Worm (Caenorhabditis elegans) whole organism, L3 larva: ENCODE measurements around the gene pcp-5.

Experiments used
- R02D3.7 ChIP-seq: fragments of 150-350 bp; optimal IDR thresholded peaks from 2 replicates; lab custom pipeline; 2014; ENCODE audit warnings: missing biosample characterization, missing genetic modification characterization
- ZK546.5 ChIP-seq: sonication (generic microtip); optimal IDR thresholded peaks from 2 replicates; lab custom pipeline; 2017; ENCODE audit warnings: missing biosample characterization, missing genetic modification characterization
- aly-2 ChIP-seq: fragments of 150-350 bp; optimal IDR thresholded peaks from 2 replicates; lab custom pipeline; 2014; ENCODE audit warnings: missing biosample characterization, missing genetic modification characterization
- ama-1 ChIP-seq: fragments of 150-350 bp; optimal IDR thresholded peaks from 2 replicates; lab custom pipeline; 2018
- ceh-16 ChIP-seq: sonication (generic microtip); optimal IDR thresholded peaks from 2 replicates; lab custom pipeline; 2017; ENCODE audit warnings: missing biosample characterization, missing genetic modification characterization
- ceh-28 ChIP-seq: fragments of 150-350 bp; optimal IDR thresholded peaks from 2 replicates; lab custom pipeline; 2014; ENCODE audit warnings: missing biosample characterization, missing genetic modification reagents, missing genetic modification characterization
- ceh-82 ChIP-seq: fragments of 150-350 bp; optimal IDR thresholded peaks from 2 replicates; lab custom pipeline; 2014; ENCODE audit warnings: missing biosample characterization, missing genetic modification characterization
- ceh-9 ChIP-seq: sonication (generic microtip); optimal IDR thresholded peaks from 2 replicates; lab custom pipeline; 2018; ENCODE audit warnings: missing biosample characterization, missing genetic modification characterization
- daf-12 ChIP-seq: fragments of 150-350 bp; optimal IDR thresholded peaks from 2 replicates; lab custom pipeline; 2014; ENCODE audit warnings: missing biosample characterization, missing genetic modification reagents, missing genetic modification characterization
- egl-27 ChIP-seq: sonication (generic microtip); optimal IDR thresholded peaks from 4 replicates; lab custom pipeline; 2017; ENCODE audit warnings: missing biosample characterization, missing genetic modification reagents, missing genetic modification characterization
- egl-5 ChIP-seq: fragments of 150-350 bp; optimal IDR thresholded peaks from 2 replicates; lab custom pipeline; 2017; ENCODE audit warnings: missing biosample characterization, missing genetic modification reagents, missing genetic modification characterization, inconsistent platforms
- elt-1 ChIP-seq: fragments of 150-350 bp; optimal IDR thresholded peaks from 2 replicates; lab custom pipeline; 2014; ENCODE audit warnings: missing biosample characterization, missing genetic modification characterization
- elt-2 ChIP-seq: sonication (generic microtip); optimal IDR thresholded peaks from 2 replicates; lab custom pipeline; 2016; ENCODE audit warnings: missing genetic modification reagents, mild to moderate bottlenecking, missing genetic modification characterization, missing compliant biosample characterization
- elt-3 ChIP-seq, 3 experiments: fragments of 150-350 bp in 1 of 3; sonication (generic microtip) in 2 of 3; optimal IDR thresholded peaks; 2 replicates in 2 of 3; 4 replicates in 1 of 3; lab custom pipeline; 2014 to 2017; ENCODE audit warnings: missing biosample characterization in 3 of 3, missing genetic modification characterization in 3 of 3
- eor-1 ChIP-seq, 2 experiments: fragments of 150-350 bp; optimal IDR thresholded peaks; 2 replicates each; lab custom pipeline; 2014 to 2018; ENCODE audit warnings: missing biosample characterization in 2 of 2, missing genetic modification characterization in 2 of 2
- fkh-10 ChIP-seq: sonication (generic microtip); optimal IDR thresholded peaks from 2 replicates; lab custom pipeline; 2017; ENCODE audit warnings: missing biosample characterization, missing genetic modification reagents, missing genetic modification characterization
- fkh-2 ChIP-seq: fragments of 150-350 bp; optimal IDR thresholded peaks from 2 replicates; lab custom pipeline; 2014; ENCODE audit warnings: missing biosample characterization, missing genetic modification reagents, missing genetic modification characterization
- fos-1 ChIP-seq: fragments of 150-350 bp; optimal IDR thresholded peaks from 2 replicates; lab custom pipeline; 2014; ENCODE audit warnings: missing biosample characterization, missing genetic modification characterization
- hmg-11 ChIP-seq: sonication (generic microtip); optimal IDR thresholded peaks from 2 replicates; lab custom pipeline; 2016; ENCODE audit warnings: missing genetic modification characterization, missing compliant biosample characterization
- jun-1 ChIP-seq: fragments of 150-350 bp; optimal IDR thresholded peaks from 2 replicates; lab custom pipeline; 2014; ENCODE audit warnings: missing biosample characterization, missing genetic modification reagents, missing genetic modification characterization
- lin-15B ChIP-seq: fragments of 150-350 bp; optimal IDR thresholded peaks from 2 replicates; lab custom pipeline; 2014; ENCODE audit warnings: missing biosample characterization, missing genetic modification characterization
- lin-39 ChIP-seq: fragments of 150-350 bp; optimal IDR thresholded peaks from 2 replicates; lab custom pipeline; 2018; ENCODE audit warnings: missing biosample characterization, missing genetic modification reagents, missing genetic modification characterization
- lsy-12 ChIP-seq: sonication (generic microtip); optimal IDR thresholded peaks from 2 replicates; lab custom pipeline; 2016; ENCODE audit warnings: mild to moderate bottlenecking, missing genetic modification characterization, missing compliant biosample characterization
- mdl-1 ChIP-seq: fragments of 150-350 bp; optimal IDR thresholded peaks from 2 replicates; lab custom pipeline; 2014; ENCODE audit warnings: missing biosample characterization, missing genetic modification characterization
- mml-1 ChIP-seq: fragments of 150-350 bp; sonication (generic microtip); optimal IDR thresholded peaks from 3 replicates; lab custom pipeline; 2014; ENCODE audit warnings: missing biosample characterization, missing genetic modification characterization
- nfya-1 ChIP-seq: sonication (generic microtip); optimal IDR thresholded peaks from 2 replicates; lab custom pipeline; 2017; ENCODE audit warnings: missing genetic modification characterization, mild to moderate bottlenecking, missing compliant biosample characterization, antibody characterized with exemption, moderate library complexity; ENCODE audit not compliant: insufficient read depth
- nhr-11 ChIP-seq: fragments of 150-350 bp; optimal IDR thresholded peaks from 2 replicates; lab custom pipeline; 2014; ENCODE audit warnings: missing biosample characterization, missing genetic modification characterization
- nhr-12 ChIP-seq: fragments of 150-350 bp; optimal IDR thresholded peaks from 2 replicates; lab custom pipeline; 2014; ENCODE audit warnings: missing biosample characterization, missing genetic modification characterization
- nhr-23 ChIP-seq: fragments of 150-350 bp; optimal IDR thresholded peaks from 2 replicates; lab custom pipeline; 2014; ENCODE audit warnings: missing biosample characterization, missing genetic modification reagents, missing genetic modification characterization
- nhr-237 ChIP-seq: fragments of 150-350 bp; optimal IDR thresholded peaks from 2 replicates; lab custom pipeline; 2014; ENCODE audit warnings: missing biosample characterization, missing genetic modification characterization
- nhr-25 ChIP-seq: sonication (generic microtip); optimal IDR thresholded peaks from 2 replicates; lab custom pipeline; 2017; ENCODE audit warnings: missing biosample characterization, missing genetic modification characterization
- nhr-28 ChIP-seq: fragments of 150-350 bp; optimal IDR thresholded peaks from 2 replicates; lab custom pipeline; 2014; ENCODE audit warnings: missing biosample characterization, missing genetic modification characterization
- nhr-43 ChIP-seq: sonication (generic microtip); optimal IDR thresholded peaks from 2 replicates; lab custom pipeline; 2016; ENCODE audit warnings: mild to moderate bottlenecking, missing genetic modification characterization, missing compliant biosample characterization; ENCODE audit not compliant: poor library complexity, severe bottlenecking
- nhr-67 ChIP-seq: fragments of 150-350 bp; optimal IDR thresholded peaks from 2 replicates; lab custom pipeline; 2014; ENCODE audit warnings: missing biosample characterization, missing genetic modification characterization
- nhr-76 ChIP-seq: fragments of 150-350 bp; sonication (generic microtip); optimal IDR thresholded peaks from 5 replicates; lab custom pipeline; 2014; ENCODE audit warnings: missing biosample characterization, missing genetic modification characterization
- nhr-77 ChIP-seq: fragments of 150-350 bp; optimal IDR thresholded peaks from 2 replicates; lab custom pipeline; 2014; ENCODE audit warnings: missing biosample characterization, missing genetic modification characterization
- pha-4 ChIP-seq: fragments of 150-350 bp; optimal IDR thresholded peaks from 2 replicates; lab custom pipeline; 2014; ENCODE audit warnings: missing biosample characterization, missing genetic modification reagents, missing genetic modification characterization
- pqm-1 ChIP-seq: fragments of 150-350 bp; optimal IDR thresholded peaks from 2 replicates; lab custom pipeline; 2017; ENCODE audit warnings: missing biosample characterization, missing genetic modification characterization, inconsistent platforms
- sea-2 ChIP-seq: fragments of 150-350 bp; sonication (generic microtip); optimal IDR thresholded peaks from 4 replicates; lab custom pipeline; 2014; ENCODE audit warnings: missing biosample characterization, missing genetic modification reagents, missing genetic modification characterization
- skn-1 ChIP-seq: fragments of 150-350 bp; optimal IDR thresholded peaks from 2 replicates; lab custom pipeline; 2014; ENCODE audit warnings: missing biosample characterization, missing genetic modification characterization
- snpc-4 ChIP-seq: fragments of 150-350 bp; optimal IDR thresholded peaks from 2 replicates; lab custom pipeline; 2014; ENCODE audit warnings: missing biosample characterization, missing genetic modification characterization
- tbx-2 ChIP-seq: sonication (generic microtip); optimal IDR thresholded peaks from 2 replicates; lab custom pipeline; 2016; ENCODE audit warnings: mild to moderate bottlenecking, missing genetic modification characterization, missing compliant biosample characterization
- unc-39 ChIP-seq: sonication (generic microtip); optimal IDR thresholded peaks from 4 replicates; lab custom pipeline; 2017; ENCODE audit warnings: missing biosample characterization, missing genetic modification characterization
- unc-62 ChIP-seq: fragments of 150-350 bp; sonication (generic microtip); optimal IDR thresholded peaks from 4 replicates; lab custom pipeline; 2014; ENCODE audit warnings: missing biosample characterization, missing genetic modification reagents, missing genetic modification characterization
- zag-1 ChIP-seq: fragments of 150-350 bp; optimal IDR thresholded peaks from 2 replicates; lab custom pipeline; 2014; ENCODE audit warnings: missing biosample characterization, missing genetic modification characterization
- ztf-11 ChIP-seq: fragments of 150-350 bp; optimal IDR thresholded peaks from 2 replicates; lab custom pipeline; 2014; ENCODE audit warnings: missing biosample characterization, missing genetic modification characterization
- ztf-4 ChIP-seq: fragments of 150-350 bp; optimal IDR thresholded peaks from 2 replicates; lab custom pipeline; 2014; ENCODE audit warnings: missing biosample characterization, missing genetic modification characterization

pcp-5 gene

ce11 chrIII:7891573-7892306, 15.7 kb downstream of the pcp-5 start, which contains the start of the genes ZK688.5 and fahd-1:
ZK688.5 (minus strand) TSS chrIII:7891623.
fahd-1 (plus strand) TSS chrIII:7892256.
- TF ChIP-seq ama-1 (lab: Kevin White, UChicago), result peak; percentile 56
- no peak for TF ChIP-seq elt-3 (tag; optimal IDR thresholded peaks at IDR 0.05; lab: Kevin White, UChicago)
- peak; percentile 91 for TF ChIP-seq nhr-25
- no peak for TF ChIP-seq nhr-11
- TF ChIP-seq hmg-11, result peak; percentile 77
- no peak for TF ChIP-seq unc-39 (tag; lab: Kevin White, UChicago)
- no peak for TF ChIP-seq aly-2 (tag; lab: Kevin White, UChicago)
- no peak for TF ChIP-seq ceh-9
- TF ChIP-seq nhr-76 (tag; lab: Kevin White, UChicago), result peak; percentile 38
- TF ChIP-seq R02D3.7 (tag; lab: Kevin White, UChicago), result peak; percentile 34
- no peak for TF ChIP-seq ZK546.5
- TF ChIP-seq lsy-12 (tag; lab: Kevin White, UChicago), result peak; percentile 68
- TF ChIP-seq ztf-11 (tag; lab: Kevin White, UChicago), result no peak
- TF ChIP-seq pqm-1, result peak; percentile 12
- TF ChIP-seq nhr-77 (tag; lab: Kevin White, UChicago), result no peak
- peak; percentile 59 for TF ChIP-seq elt-2
- peak; percentile 66 for TF ChIP-seq nhr-23 (tag; lab: Kevin White, UChicago)
- peak; percentile 25 for TF ChIP-seq ceh-82
- no peak for TF ChIP-seq nhr-237
- no peak for TF ChIP-seq nhr-67 (tag; lab: Kevin White, UChicago)
- peak; percentile 88 for TF ChIP-seq nfya-1
- no peak for TF ChIP-seq tbx-2 (tag; lab: Kevin White, UChicago)
- peak; percentile 51 for TF ChIP-seq mdl-1 (tag; lab: Kevin White, UChicago)
- TF ChIP-seq elt-1 (tag; lab: Kevin White, UChicago), result no peak
- TF ChIP-seq pha-4, result peak; percentile 80
- no peak for TF ChIP-seq skn-1 (tag; lab: Kevin White, UChicago)
- TF ChIP-seq fkh-10, result no peak
- TF ChIP-seq sea-2, result no peak
- no peak for TF ChIP-seq ztf-4
- TF ChIP-seq ceh-16 (tag; lab: Kevin White, UChicago), result no peak
- TF ChIP-seq lin-39, result peak; percentile 86
- peak; percentile 66 for TF ChIP-seq ceh-28
- TF ChIP-seq fkh-2 (tag; lab: Kevin White, UChicago), result no peak
- no peak for TF ChIP-seq fos-1 (tag; lab: Kevin White, UChicago)
- no peak for TF ChIP-seq daf-12 (tag; lab: Kevin White, UChicago)
- TF ChIP-seq nhr-12, result no peak
- no peak for TF ChIP-seq mml-1 (tag; lab: Kevin White, UChicago)
- peak; percentile 44 for TF ChIP-seq egl-5 (tag; lab: Kevin White, UChicago)
- TF ChIP-seq lin-15B (tag; lab: Kevin White, UChicago), result peak; percentile 69
- no peak for TF ChIP-seq unc-62 (GFP tag; lab: Kevin White, UChicago)
- no peak for TF ChIP-seq nhr-28 (tag; lab: Kevin White, UChicago)
- TF ChIP-seq egl-27 (tag; lab: Kevin White, UChicago), result peak; percentile 19
- peak; percentile 47 for TF ChIP-seq snpc-4 (tag; lab: Kevin White, UChicago)
- peak; percentile 75 for TF ChIP-seq nhr-43 (tag; lab: Kevin White, UChicago)
- TF ChIP-seq zag-1 (tag; lab: Kevin White, UChicago), result no peak
- TF ChIP-seq eor-1 (tag; optimal IDR thresholded peaks at IDR 0.05; lab: Kevin White, UChicago), result no peak
- TF ChIP-seq jun-1, result peak; percentile 50
